Worm (Caenorhabditis elegans): ENCODE measurements around the gene F21C10.10.

Gene F21C10.10

DNA sequence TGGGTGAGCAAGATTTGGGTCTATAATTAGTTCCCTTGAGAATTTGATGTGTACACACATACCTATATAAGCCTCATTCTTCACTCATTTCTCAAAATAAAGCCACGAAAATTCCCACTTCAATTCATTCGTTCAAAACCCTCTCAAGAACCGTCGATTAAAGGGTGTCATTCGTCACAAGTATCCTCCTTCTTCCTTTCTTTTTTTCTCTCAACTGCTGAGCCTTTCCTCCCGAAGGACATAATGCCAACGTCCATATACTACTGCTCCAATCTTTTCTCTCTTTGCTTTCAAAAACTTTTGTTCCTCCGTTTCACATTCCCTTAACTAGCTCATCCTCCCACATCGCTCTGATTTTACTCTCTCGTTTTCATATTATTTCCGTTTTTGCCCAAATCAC, 3.9 kb upstream of the F21C10.10 start, which contains the start of gene T27E4.1:
Gene T27E4.1 (plus strand): TSS at position 137 of the 400 bp plus-strand sequence.
- TF ChIP-seq dao-5 (tag; optimal IDR thresholded peaks at IDR 0.05), result no peak
- no peak for TF ChIP-seq him-1 (tag; optimal IDR thresholded peaks at IDR 0.05)
- TF ChIP-seq W03F9.2 (tag; optimal IDR thresholded peaks at IDR 0.05), result no peak

DNA sequence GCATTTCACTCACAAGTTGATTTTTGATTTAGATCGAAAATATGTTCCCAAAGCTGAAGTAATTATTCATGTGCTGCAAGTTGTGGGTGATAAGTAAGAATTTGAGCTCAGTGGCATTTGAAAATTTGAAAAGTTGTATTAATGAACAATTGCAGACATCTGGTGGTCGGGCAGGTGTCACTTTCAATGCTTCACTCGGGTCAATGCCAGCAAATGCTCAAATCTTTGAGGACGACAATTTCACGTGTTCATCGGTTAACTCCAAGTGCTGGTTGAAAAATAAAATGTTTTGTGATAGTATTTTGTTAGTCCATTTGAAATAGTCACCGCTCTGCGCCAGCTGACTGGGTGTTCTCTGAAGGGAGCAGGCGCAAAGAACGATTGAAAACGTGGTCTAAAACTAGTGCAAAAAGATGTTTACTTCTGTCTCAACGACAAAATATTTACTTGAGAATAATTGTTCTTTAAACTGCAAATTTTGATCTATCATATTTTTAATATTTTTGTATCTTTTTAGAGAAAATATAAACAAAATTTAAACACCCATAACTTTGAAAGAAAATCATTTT, 1.9 kb upstream of the F21C10.10 start:
- TF ChIP-seq W03F9.2 (tag; optimal IDR thresholded peaks at IDR 0.05), result no peak
- no peak for TF ChIP-seq dao-5 (tag; optimal IDR thresholded peaks at IDR 0.05)
- no peak for TF ChIP-seq him-1 (tag; optimal IDR thresholded peaks at IDR 0.05)

DNA sequence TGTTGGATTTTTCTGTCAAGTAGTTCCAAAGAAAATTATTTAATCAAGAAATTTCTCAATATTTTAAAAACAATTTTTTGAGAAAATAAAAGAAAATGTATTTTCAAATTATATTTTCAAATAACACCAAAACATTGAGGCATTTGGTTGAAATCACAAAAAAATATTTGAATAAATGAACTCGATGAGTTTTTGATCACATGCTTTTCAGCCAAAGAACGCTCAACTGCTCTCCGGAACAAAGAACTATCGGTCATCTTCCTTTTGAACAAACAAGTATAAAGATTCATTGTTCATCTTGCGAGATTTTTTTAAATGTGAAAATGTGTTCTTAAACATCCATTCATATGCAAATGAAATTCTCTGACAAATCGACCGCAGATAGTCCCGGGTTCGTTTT, 1.1 kb upstream of the F21C10.10 start:
- no peak for TF ChIP-seq dao-5 (tag; optimal IDR thresholded peaks at IDR 0.05)
- TF ChIP-seq W03F9.2 (tag; optimal IDR thresholded peaks at IDR 0.05), result no peak
- TF ChIP-seq him-1 (tag; optimal IDR thresholded peaks at IDR 0.05), result no peak

DNA sequence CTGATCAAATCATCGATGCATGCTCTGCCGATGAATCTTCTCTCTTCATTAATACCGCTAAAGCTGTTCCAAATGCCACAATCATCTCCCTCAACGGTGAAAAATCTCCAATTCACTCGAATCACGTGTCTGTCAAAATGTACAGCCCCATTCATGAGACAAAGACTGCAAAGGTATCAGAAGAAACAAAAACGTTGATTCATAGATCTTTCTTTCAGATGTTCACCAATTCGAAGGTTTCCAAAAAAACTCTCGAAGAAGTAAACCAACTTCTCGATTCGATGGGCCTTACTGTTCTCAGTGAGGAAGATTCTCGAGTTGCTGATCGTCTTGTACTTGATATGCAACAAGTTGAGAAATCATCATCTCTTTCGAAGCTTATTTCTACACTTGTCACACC, 607 bp downstream of the F21C10.10 start:
- TF ChIP-seq W03F9.2 (tag; optimal IDR thresholded peaks at IDR 0.05) (no peak), him-1 (tag; optimal IDR thresholded peaks at IDR 0.05) (no peak), dao-5 (tag; optimal IDR thresholded peaks at IDR 0.05) (no peak)

DNA sequence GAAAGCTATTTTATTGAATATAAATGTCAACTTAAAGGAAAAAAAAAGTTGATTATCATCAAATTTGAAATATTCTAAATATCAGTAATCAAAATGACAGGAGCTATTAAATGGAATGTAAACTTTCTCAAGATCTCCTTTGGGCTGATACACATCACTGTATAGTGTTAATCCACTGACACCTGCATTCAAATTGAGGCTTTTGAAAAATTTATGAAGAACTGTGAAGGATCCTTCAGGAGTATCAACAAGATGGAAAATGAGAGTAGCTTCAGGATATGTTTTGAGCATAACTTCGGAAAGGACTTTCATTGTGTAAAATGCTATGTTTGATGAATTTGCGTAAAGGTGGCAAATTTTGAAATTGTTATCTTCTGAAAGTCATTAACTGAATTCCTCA, 1.1 kb downstream of the F21C10.10 start:
- TF ChIP-seq W03F9.2 (tag; optimal IDR thresholded peaks at IDR 0.05) (no peak), dao-5 (tag; optimal IDR thresholded peaks at IDR 0.05) (no peak), him-1 (tag; optimal IDR thresholded peaks at IDR 0.05) (no peak)

DNA sequence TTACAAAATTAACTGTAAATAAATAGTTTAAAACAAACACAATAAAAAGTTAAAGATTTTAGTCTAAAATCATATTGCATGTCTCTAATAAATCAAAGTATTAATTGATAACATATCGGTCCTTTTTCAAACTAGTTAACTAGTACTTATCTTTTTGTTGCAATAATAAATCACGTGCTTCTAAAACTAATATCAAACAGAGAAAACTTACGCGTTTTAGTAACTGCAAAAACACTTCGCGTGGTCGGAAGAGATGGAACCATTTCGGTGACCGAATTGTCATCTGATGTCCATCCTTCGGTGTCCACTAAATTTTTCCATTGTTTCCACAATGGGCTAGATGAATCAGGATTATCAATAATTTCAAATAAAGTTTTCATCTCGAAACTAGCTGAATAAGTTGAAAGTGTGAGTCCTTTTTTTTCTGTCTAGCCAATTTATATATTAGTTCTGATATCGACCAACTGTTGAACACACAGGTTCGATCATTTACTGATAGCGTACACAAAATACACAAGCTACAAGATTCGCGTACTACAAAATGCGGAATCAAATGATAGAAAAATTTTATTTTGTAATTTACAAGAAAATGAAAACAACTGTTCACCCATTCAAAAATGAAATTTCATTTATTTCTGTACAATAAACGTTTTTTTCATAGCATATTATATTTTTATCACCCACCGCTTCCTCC, 2.4 kb downstream of the F21C10.10 start, which contains the start of gene F21C10.9:
Gene F21C10.9 (minus strand): TSS at position 417 of the 694 bp plus-strand sequence.
- TF ChIP-seq dao-5 (tag; optimal IDR thresholded peaks at IDR 0.05), result no peak
- no peak for TF ChIP-seq W03F9.2 (tag; optimal IDR thresholded peaks at IDR 0.05)
- no peak for TF ChIP-seq him-1 (tag; optimal IDR thresholded peaks at IDR 0.05)

DNA sequence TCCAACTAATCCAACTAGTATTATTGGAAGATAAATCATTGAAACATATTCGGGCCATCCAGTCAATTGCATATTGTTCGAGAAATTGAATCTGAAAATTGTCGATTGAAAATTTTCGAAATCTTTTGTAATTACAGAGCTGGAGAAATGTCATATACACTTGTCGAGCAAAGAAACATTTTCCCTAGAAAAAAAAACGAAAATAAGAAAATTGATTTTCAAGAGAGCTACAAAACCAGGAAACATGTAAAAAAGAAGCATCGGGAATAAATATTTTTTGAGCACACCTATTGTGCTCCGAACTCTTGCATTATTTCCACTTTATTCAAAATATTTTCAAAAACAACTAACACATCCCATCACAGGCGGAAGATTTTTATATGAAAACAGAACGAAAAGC, 5.0 kb downstream of the F21C10.10 start, which contains the start of gene frpr-6:
Gene frpr-6 (minus strand): TSS at position 101 of the 400 bp plus-strand sequence.
- no peak for TF ChIP-seq W03F9.2 (tag; optimal IDR thresholded peaks at IDR 0.05)
- TF ChIP-seq dao-5 (tag; optimal IDR thresholded peaks at IDR 0.05), result no peak
- TF ChIP-seq him-1 (tag; optimal IDR thresholded peaks at IDR 0.05), result no peak

DNA sequence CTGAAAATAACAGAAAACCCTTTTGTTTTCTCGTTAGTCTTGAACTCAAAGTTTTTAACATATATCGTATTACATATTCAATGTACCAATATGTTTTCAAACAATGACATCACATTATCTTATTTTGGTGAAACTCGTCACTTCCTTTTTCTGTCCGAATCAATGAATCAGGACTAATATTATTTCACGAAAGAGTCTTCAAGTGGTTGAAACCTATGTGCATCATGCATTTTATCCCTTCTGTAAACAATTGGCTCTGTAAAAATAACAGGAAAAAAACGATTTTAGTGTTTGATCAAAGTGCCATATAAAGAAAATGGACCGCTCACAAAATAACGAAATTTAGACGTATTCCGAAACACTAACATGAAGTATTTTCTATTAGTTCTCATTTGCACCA, 12.2 kb downstream of the F21C10.10 start, which contains the start of gene F21C10.18:
Gene F21C10.18 (plus strand): TSS at position 301 of the 400 bp plus-strand sequence.
- TF ChIP-seq dao-5 (tag; optimal IDR thresholded peaks at IDR 0.05) (no peak), W03F9.2 (tag; optimal IDR thresholded peaks at IDR 0.05) (no peak), him-1 (tag; optimal IDR thresholded peaks at IDR 0.05) (no peak)

DNA sequence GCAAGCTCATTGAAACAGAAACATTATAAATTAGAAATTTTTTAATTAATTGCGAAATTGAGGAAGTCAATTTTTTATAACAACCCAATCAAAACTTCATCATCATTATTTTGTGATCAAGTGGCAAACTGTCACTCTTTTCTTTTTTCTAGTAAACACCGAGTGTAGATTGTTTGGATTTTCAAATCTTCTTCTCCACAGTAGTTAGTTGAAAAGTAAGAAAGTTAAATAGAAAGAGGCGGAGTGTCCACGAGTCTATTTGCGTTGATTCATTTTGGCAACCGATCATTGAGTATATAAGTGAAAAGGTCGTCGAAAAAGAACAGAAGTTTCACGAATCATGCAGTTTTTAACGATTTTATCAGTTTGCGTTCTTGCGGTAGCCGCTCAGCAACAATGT, 13.2 kb downstream of the F21C10.10 start, which contains the start of gene pqn-31:
Gene pqn-31 (plus strand): TSS at position 301 of the 400 bp plus-strand sequence.
- TF ChIP-seq W03F9.2 (tag; optimal IDR thresholded peaks at IDR 0.05), result no peak
- no peak for TF ChIP-seq dao-5 (tag; optimal IDR thresholded peaks at IDR 0.05)
- no peak for TF ChIP-seq him-1 (tag; optimal IDR thresholded peaks at IDR 0.05)

DNA sequence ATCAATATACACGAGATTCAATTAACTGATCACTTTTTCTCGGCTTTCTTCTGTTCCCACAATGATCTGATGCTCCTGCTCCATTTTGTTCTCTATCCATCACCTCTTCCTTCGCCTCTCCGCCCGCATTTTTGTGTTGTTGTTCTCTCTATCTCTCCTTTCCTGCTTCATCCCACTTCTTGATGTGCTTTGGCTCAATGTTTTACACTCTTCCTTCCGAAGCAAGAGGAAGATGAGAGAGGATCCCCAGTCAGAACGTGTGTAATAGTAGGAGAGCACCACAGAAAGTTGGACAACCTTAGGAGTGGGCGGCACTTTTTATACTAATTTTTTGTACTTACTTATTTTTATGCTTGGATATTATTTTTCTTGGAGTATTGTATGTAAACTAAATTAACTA, 15.9 kb downstream of the F21C10.10 start:
- TF ChIP-seq W03F9.2 (tag; optimal IDR thresholded peaks at IDR 0.05) (no peak), him-1 (tag; optimal IDR thresholded peaks at IDR 0.05) (no peak), dao-5 (tag; optimal IDR thresholded peaks at IDR 0.05) (no peak)

DNA sequence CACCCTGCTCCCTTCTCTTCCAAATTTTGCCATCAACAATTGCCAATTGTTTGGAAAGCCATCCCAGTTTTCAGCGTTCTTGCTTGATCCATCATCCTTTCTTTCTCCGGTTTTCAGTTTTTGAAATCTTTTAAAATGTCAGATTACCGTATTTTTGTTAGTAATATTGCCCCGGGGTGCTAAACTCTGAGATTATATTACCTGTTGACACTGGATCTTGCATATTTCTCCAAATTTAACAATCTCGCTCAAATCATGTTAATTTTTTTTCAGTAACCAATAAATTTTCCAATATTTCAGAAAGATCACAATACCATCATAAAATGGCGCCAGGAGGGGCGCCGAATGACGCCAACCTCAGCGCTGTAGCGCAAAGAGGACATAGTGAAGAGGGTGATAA, 16.4 kb downstream of the F21C10.10 start, which contains the start of gene F21C10.7:
Gene F21C10.7 (plus strand): TSS at position 301 of the 400 bp plus-strand sequence.
- no peak for TF ChIP-seq him-1 (tag; optimal IDR thresholded peaks at IDR 0.05)
- TF ChIP-seq W03F9.2 (tag; optimal IDR thresholded peaks at IDR 0.05), result no peak
- no peak for TF ChIP-seq dao-5 (tag; optimal IDR thresholded peaks at IDR 0.05)

DNA sequence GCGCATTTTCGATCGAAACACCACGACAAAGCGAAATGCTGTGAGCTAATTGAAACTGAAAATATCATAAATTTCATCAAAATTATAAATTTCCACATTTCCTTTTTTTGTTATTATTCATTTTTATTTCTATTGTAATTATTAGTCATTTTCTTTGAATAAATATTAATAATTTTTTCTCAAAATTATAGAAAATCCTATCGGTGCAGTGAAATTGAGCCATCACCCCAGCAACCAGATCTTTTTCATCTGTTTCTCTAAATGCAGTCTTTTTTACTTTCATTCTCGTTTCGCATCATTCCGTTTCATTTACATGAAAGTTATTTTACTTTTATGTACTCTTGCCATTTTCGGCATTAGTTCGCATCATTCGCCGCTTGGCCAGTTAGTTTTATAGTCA, 25.9 kb downstream of the F21C10.10 start, which contains the start of gene F21C10.13:
Gene F21C10.13 (plus strand): TSS at position 301 of the 400 bp plus-strand sequence.
- no peak for TF ChIP-seq dao-5 (tag; optimal IDR thresholded peaks at IDR 0.05)
- TF ChIP-seq W03F9.2 (tag; optimal IDR thresholded peaks at IDR 0.05), result no peak
- no peak for TF ChIP-seq him-1 (tag; optimal IDR thresholded peaks at IDR 0.05)

DNA sequence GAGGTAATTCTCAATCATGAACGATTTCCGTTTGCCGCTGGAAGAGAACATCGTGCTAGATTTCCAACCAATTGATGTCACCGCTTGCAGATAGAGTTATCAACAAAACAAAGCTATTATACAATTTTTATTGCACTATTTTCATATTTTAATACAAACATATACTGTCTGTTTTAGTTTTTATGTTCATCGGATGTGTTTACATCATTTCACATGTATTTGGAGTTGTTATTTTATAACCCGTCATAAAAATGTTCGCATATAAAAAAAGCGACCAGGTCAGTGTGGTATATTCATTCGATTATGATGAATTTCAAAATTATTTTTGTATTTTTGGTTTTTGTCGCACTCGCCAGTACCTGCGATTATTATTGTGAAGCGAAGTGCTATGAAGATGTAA, 27.1 kb downstream of the F21C10.10 start, which contains the start of gene F21C10.11:
Gene F21C10.11 (plus strand): TSS at position 301 of the 400 bp plus-strand sequence.
- no peak for TF ChIP-seq him-1 (tag; optimal IDR thresholded peaks at IDR 0.05)
- no peak for TF ChIP-seq dao-5 (tag; optimal IDR thresholded peaks at IDR 0.05)
- no peak for TF ChIP-seq W03F9.2 (tag; optimal IDR thresholded peaks at IDR 0.05)

DNA sequence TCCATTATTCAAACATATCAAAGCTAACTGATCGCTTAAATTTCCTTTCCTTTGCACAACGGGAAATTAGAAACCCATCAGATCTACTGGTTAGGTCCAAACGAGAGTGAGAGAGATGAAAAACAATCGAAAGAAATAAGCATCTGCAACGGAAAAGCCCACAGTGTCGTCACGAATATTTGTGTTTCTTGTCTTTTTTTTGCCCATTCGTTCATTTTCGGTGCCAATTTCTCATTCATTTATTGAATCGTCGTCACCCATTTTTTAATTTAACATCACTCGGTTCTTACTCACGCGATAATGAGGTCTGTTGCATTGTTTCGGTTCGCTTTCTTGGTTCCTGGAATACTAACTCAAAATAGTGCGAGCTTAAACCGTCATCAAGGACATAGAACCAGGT, 28.1 kb downstream of the F21C10.10 start, which contains the start of gene F21C10.6:
Gene F21C10.6 (plus strand): TSS at position 301 of the 400 bp plus-strand sequence.
- no peak for TF ChIP-seq him-1 (tag; optimal IDR thresholded peaks at IDR 0.05)
- TF ChIP-seq W03F9.2 (tag; optimal IDR thresholded peaks at IDR 0.05), result no peak
- no peak for TF ChIP-seq dao-5 (tag; optimal IDR thresholded peaks at IDR 0.05)

All from whole organism, L4/young adult.